Worm (Caenorhabditis elegans) whole organism, mixed stage, embryonic: Measurements from ENCODE around the gene F18E3.10.

Experiments used
- M03D4.4 ChIP-seq: sonication (generic microtip); optimal IDR thresholded peaks from 2 replicates; lab custom pipeline; 2017; ENCODE audit warnings: mild to moderate bottlenecking, missing genetic modification characterization, missing compliant biosample characterization
- blmp-1 ChIP-seq: fragments of 150-350 bp; optimal IDR thresholded peaks from 2 replicates; lab custom pipeline; 2014; ENCODE audit warnings: missing biosample characterization, missing genetic modification characterization
- ceh-39 ChIP-seq: fragments of 150-350 bp; optimal IDR thresholded peaks from 2 replicates; lab custom pipeline; 2014; ENCODE audit warnings: missing biosample characterization, missing genetic modification characterization
- ceh-43 ChIP-seq: fragments of 200-800 bp; sonication (Bioruptor generic); optimal IDR thresholded peaks from 2 replicates; lab custom pipeline; 2018; ENCODE audit warnings: mild to moderate bottlenecking, missing genetic modification characterization, moderate library complexity, missing compliant biosample characterization
- ceh-83 ChIP-seq: fragments of 200-800 bp; sonication (Bioruptor generic); optimal IDR thresholded peaks from 2 replicates; lab custom pipeline; 2018; ENCODE audit warnings: mild to moderate bottlenecking, missing genetic modification characterization, missing compliant biosample characterization
- ces-1 ChIP-seq: fragments of 150-350 bp; optimal IDR thresholded peaks from 2 replicates; lab custom pipeline; 2014; ENCODE audit warnings: missing biosample characterization, missing genetic modification reagents, missing genetic modification characterization
- cnd-1 ChIP-seq: fragments of 200-800 bp; sonication (Bioruptor generic); optimal IDR thresholded peaks from 2 replicates; lab custom pipeline; 2018; ENCODE audit warnings: mild to moderate bottlenecking, missing genetic modification characterization, missing compliant biosample characterization
- elt-1 ChIP-seq: sonication (generic microtip); optimal IDR thresholded peaks from 2 replicates; lab custom pipeline; 2017; ENCODE audit warnings: missing genetic modification characterization, mild to moderate bottlenecking, missing compliant biosample characterization, antibody characterized with exemption, moderate library complexity, borderline replicate concordance; ENCODE audit not compliant: insufficient read depth
- elt-3 ChIP-seq: fragments of 150-350 bp; optimal IDR thresholded peaks from 2 replicates; lab custom pipeline; 2014; ENCODE audit warnings: missing biosample characterization, missing genetic modification characterization
- flh-1 ChIP-seq: fragments of 200-800 bp; sonication (Bioruptor generic); optimal IDR thresholded peaks from 2 replicates; lab custom pipeline; 2018; ENCODE audit warnings: mild to moderate bottlenecking, missing genetic modification characterization, moderate library complexity, missing compliant biosample characterization
- ham-2 ChIP-seq: fragments of 200-800 bp; sonication (Bioruptor generic); optimal IDR thresholded peaks from 2 replicates; lab custom pipeline; 2018; ENCODE audit warnings: mild to moderate bottlenecking, missing genetic modification characterization, missing compliant biosample characterization
- hlh-1 ChIP-seq: fragments of 150-350 bp; optimal IDR thresholded peaks from 2 replicates; lab custom pipeline; 2014; ENCODE audit warnings: missing biosample characterization, missing genetic modification reagents, missing genetic modification characterization
- lin-13 ChIP-seq: fragments of 150-350 bp; optimal IDR thresholded peaks from 2 replicates; lab custom pipeline; 2014; ENCODE audit warnings: missing biosample characterization, missing genetic modification characterization
- lin-32 ChIP-seq: fragments of 200-800 bp; sonication (Bioruptor generic); optimal IDR thresholded peaks from 2 replicates; lab custom pipeline; 2018; ENCODE audit warnings: mild to moderate bottlenecking, missing genetic modification characterization, missing compliant biosample characterization
- mab-5 ChIP-seq: fragments of 150-350 bp; optimal IDR thresholded peaks from 2 replicates; lab custom pipeline; 2014; ENCODE audit warnings: missing biosample characterization, missing genetic modification characterization
- mep-1 ChIP-seq: fragments of 150-350 bp; optimal IDR thresholded peaks from 2 replicates; lab custom pipeline; 2017; ENCODE audit warnings: missing biosample characterization, missing genetic modification reagents, missing genetic modification characterization, inconsistent platforms
- mls-2 ChIP-seq: sonication (generic microtip); optimal IDR thresholded peaks from 2 replicates; lab custom pipeline; 2016; ENCODE audit warnings: mild to moderate bottlenecking, missing genetic modification characterization, moderate library complexity, missing compliant biosample characterization
- nhr-12 ChIP-seq: fragments of 150-350 bp; optimal IDR thresholded peaks from 2 replicates; lab custom pipeline; 2014; ENCODE audit warnings: missing biosample characterization, missing genetic modification characterization
- nhr-2 ChIP-seq: fragments of 150-350 bp; optimal IDR thresholded peaks from 2 replicates; lab custom pipeline; 2014; ENCODE audit warnings: missing biosample characterization, missing genetic modification characterization
- nhr-237 ChIP-seq: fragments of 150-350 bp; optimal IDR thresholded peaks from 2 replicates; lab custom pipeline; 2014; ENCODE audit warnings: missing biosample characterization, missing genetic modification characterization
- nhr-28 ChIP-seq: fragments of 150-350 bp; optimal IDR thresholded peaks from 2 replicates; lab custom pipeline; 2014; ENCODE audit warnings: missing biosample characterization, missing genetic modification characterization
- nhr-76 ChIP-seq: sonication (generic microtip); optimal IDR thresholded peaks from 2 replicates; lab custom pipeline; 2017; ENCODE audit warnings: missing biosample characterization, missing genetic modification characterization
- pha-4 ChIP-seq: fragments of 150-350 bp; optimal IDR thresholded peaks from 2 replicates; lab custom pipeline; 2018; ENCODE audit warnings: missing biosample characterization, missing genetic modification reagents, missing genetic modification characterization
- sem-2 ChIP-seq: fragments of 200-800 bp; sonication (Bioruptor generic); optimal IDR thresholded peaks from 2 replicates; lab custom pipeline; 2018; ENCODE audit warnings: mild to moderate bottlenecking, missing genetic modification characterization, missing compliant biosample characterization
- snpc-4 ChIP-seq: fragments of 150-350 bp; optimal IDR thresholded peaks from 2 replicates; lab custom pipeline; 2014; ENCODE audit warnings: missing biosample characterization, missing genetic modification characterization
- sptf-1 ChIP-seq: sonication (generic microtip); optimal IDR thresholded peaks from 2 replicates; lab custom pipeline; 2017; ENCODE audit warnings: mild to moderate bottlenecking, missing genetic modification characterization, moderate library complexity, missing compliant biosample characterization
- tbx-8 ChIP-seq: fragments of 200-800 bp; sonication (Bioruptor generic); optimal IDR thresholded peaks from 2 replicates; lab custom pipeline; 2018; ENCODE audit warnings: mild to moderate bottlenecking, missing genetic modification characterization, moderate library complexity, missing compliant biosample characterization
- unc-120 ChIP-seq: sonication (generic microtip); optimal IDR thresholded peaks from 2 replicates; lab custom pipeline; 2017; ENCODE audit warnings: missing genetic modification characterization, missing compliant biosample characterization; ENCODE audit not compliant: poor library complexity, severe bottlenecking
- unc-39 ChIP-seq: fragments of 150-350 bp; optimal IDR thresholded peaks from 2 replicates; lab custom pipeline; 2014; ENCODE audit warnings: missing biosample characterization, missing genetic modification characterization
- unc-62 ChIP-seq: fragments of 150-350 bp; optimal IDR thresholded peaks from 2 replicates; lab custom pipeline; 2014; ENCODE audit warnings: missing biosample characterization, missing genetic modification reagents, missing genetic modification characterization
- zip-8 ChIP-seq: fragments of 150-350 bp; optimal IDR thresholded peaks from 2 replicates; lab custom pipeline; 2014; ENCODE audit warnings: missing biosample characterization, missing genetic modification characterization
- ztf-11 ChIP-seq: fragments of 150-350 bp; optimal IDR thresholded peaks from 2 replicates; lab custom pipeline; 2014; ENCODE audit warnings: missing biosample characterization, missing genetic modification characterization

Gene F18E3.10

DNA sequence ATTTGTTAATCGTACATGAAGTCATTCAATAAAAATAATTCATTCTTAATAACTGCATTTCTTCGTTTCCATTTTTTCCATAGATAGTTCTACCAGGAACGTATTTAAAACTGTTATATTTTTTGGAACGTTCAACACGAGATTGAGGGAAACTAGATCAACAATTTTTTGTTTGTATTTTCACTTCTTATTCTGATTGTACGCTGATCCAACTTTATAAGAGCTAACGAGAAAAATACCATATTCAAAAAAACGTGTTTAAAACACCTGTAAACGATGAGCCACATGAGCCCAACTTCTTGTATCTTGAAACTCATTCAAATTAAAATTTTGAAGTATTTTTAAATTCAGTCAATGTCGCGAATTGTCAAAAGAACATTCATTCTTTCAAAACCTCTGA is 7.7 kb downstream of the F18E3.10 start:
- TF ChIP-seq nhr-28 (no peak), hlh-1 (no peak), lin-32 (GFP tag; lab: Kevin White, UChicago) (no peak), unc-62 (no peak), sem-2 (GFP tag; lab: Kevin White, UChicago) (no peak), M03D4.4 (no peak), unc-120 (no peak), unc-39 (tag; lab: Kevin White, UChicago) (no peak), elt-1 (tag; lab: Kevin White, UChicago) (no peak), zip-8 (tag; lab: Kevin White, UChicago) (no peak), ham-2 (GFP tag; lab: Kevin White, UChicago) (no peak), blmp-1 (no peak), ces-1 (GFP tag; lab: Kevin White, UChicago) (no peak), snpc-4 (no peak)

DNA sequence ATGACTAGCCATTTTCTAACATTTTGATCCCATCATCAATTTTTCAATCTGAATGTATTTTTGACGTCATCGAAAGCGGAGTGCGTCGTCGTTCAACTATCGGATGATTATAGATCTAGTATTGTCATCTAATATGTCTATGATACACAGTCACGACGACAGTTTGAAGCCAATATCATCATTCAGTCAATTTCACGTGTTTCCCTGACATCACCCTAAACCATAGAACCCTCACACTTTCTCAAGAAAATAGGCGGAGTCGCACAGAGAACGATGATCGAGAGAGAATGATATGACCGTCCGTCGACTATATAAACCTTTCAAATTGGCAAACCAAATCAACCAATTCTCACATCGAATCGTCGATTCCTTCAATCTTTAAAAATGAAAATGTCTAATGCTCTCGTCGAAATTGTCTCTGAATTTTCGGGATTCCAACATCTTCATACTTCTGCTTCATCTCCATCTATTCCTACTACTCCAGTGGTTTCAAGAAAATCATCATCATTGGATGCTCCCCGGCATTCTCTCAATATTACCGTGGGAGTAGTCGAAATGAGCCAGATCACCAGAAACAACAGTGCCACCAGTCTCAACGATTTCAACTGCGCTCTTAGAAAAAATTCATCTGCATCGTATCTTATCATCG is 8.3 kb downstream of the F18E3.10 start, which contains the start of gene F18E3.13:
Gene F18E3.13, plus strand, starts transcription at position 385 of the 649 bp plus-strand sequence.
- TF ChIP-seq sem-2 (GFP tag; lab: Kevin White, UChicago) (no peak), elt-3 (tag; lab: Kevin White, UChicago) (peak; percentile 22), unc-62 (peak; percentile 69)
- TF ChIP-seq, all 35 proteins: peak for 2

DNA sequence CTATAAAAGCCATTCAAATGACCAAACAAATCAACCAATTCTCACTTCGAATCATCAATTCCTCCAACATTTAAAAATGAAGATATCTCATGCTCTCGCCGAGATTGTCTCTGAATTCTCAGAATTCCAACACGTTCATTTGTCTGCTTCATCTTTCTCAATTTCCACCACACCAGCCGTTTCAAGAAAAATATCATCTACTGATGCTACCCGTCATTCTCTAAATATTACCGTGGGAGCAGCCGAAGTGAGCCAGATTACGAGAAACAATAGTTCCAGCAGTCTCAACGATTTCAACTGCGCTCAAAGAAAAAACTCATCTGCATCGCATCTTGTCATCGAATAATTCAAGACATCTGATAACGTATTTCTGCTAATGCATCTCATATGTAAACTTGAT is 9.3 kb downstream of the F18E3.10 start, which contains the start of gene F18E3.12:
Gene F18E3.12, plus strand, starts transcription at position 77 of the 400 bp plus-strand sequence.
- no peak for TF ChIP-seq lin-13 (tag; lab: Kevin White, UChicago)
- TF ChIP-seq ceh-39 (tag; lab: Kevin White, UChicago) = no peak
- no peak for TF ChIP-seq nhr-12
- TF ChIP-seq snpc-4 = no peak
- no peak for TF ChIP-seq unc-62
- TF ChIP-seq hlh-1 = no peak
- TF ChIP-seq nhr-237 = no peak
- no peak for TF ChIP-seq unc-39 (tag; lab: Kevin White, UChicago)
- no peak for TF ChIP-seq flh-1 (GFP tag; lab: Kevin White, UChicago)
- no peak for TF ChIP-seq ceh-43 (GFP tag; lab: Kevin White, UChicago)
- TF ChIP-seq pha-4 (tag; lab: Kevin White, UChicago) = no peak
- no peak for TF ChIP-seq sptf-1 (tag; lab: Kevin White, UChicago)
- no peak for TF ChIP-seq ceh-83
- TF ChIP-seq tbx-8 (GFP tag; lab: Kevin White, UChicago) = no peak
- no peak for TF ChIP-seq elt-1 (tag; lab: Kevin White, UChicago)
- no peak for TF ChIP-seq mls-2 (tag; lab: Kevin White, UChicago)
- no peak for TF ChIP-seq mep-1 (tag; lab: Kevin White, UChicago)

DNA sequence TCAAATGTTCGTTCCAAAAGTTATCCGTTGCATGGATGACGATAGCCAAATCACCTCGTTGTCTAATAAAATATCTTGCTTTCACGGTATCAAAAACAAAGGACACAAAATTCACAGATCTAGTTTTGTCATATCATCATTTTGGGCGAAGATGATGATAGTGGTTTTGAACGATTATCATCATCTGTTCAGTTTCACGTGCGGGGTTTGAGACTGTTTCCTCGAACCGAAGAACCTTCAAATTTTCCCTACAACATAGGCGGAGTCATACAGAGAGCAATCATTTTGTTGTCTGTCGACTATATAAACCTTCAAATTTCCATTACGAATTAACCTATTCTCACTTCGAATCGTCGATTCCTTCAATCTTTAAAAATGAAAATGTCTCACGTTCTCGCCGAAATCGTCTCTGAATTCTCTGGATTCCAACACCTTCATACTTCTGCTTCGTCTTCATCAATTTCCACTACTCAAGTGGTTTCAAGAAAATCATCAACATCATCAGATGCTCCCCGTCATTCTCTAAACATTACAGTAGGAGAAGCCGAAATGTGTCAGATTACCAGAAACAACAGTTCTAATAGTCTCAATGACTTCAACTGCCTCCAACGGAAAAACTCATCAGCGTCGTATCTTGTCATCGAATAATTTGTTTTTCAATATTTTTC is 11.0 kb downstream of the F18E3.10 start, which contains the start of gene F18E3.11:
Gene F18E3.11, plus strand, starts transcription at position 376 of the 668 bp plus-strand sequence.
- TF ChIP-seq cnd-1 (tag; lab: Kevin White, UChicago) (no peak), mep-1 (tag; lab: Kevin White, UChicago) (no peak), ces-1 (GFP tag; lab: Kevin White, UChicago) (no peak), nhr-237 (no peak), zip-8 (tag; lab: Kevin White, UChicago) (no peak), ham-2 (GFP tag; lab: Kevin White, UChicago) (no peak), ztf-11 (no peak), mab-5 (tag; lab: Kevin White, UChicago) (no peak), nhr-76 (tag; lab: Kevin White, UChicago) (no peak), unc-39 (tag; lab: Kevin White, UChicago) (no peak), tbx-8 (GFP tag; lab: Kevin White, UChicago) (no peak), M03D4.4 (no peak), nhr-2 (tag; lab: Kevin White, UChicago) (no peak)
